Worm (Caenorhabditis elegans) whole organism, young adult: ENCODE measurements around the gene T25B9.5.

Experiments
- B0019.2 ChIP-seq: fragments of 200-800 bp; sonication (Bioruptor generic); conservative IDR thresholded peaks from 2 replicates; pipeline ENCODE4 v1.3.6; 2022; ENCODE audit warnings: missing genetic modification reagents, missing genetic modification characterization, missing compliant biosample characterization
- B0035.1 ChIP-seq: sonication (generic microtip); optimal IDR thresholded peaks from 2 replicates; lab custom pipeline; 2016; ENCODE audit warnings: missing genetic modification characterization, mild to moderate bottlenecking, missing compliant biosample characterization, missing genotype, missing genetic modification reagents
- B0336.3 ChIP-seq: fragments of 200-800 bp; sonication (Bioruptor generic); IDR thresholded peaks from 2 replicates; pipeline ENCODE4 v1.3.6; 2022; ENCODE audit warnings: missing genetic modification characterization, missing compliant biosample characterization
- D2030.7 ChIP-seq: fragments of 200-800 bp; sonication (Bioruptor generic); IDR thresholded peaks from 2 replicates; pipeline ENCODE4 v1.3.6; 2022; ENCODE audit warnings: missing genetic modification reagents, missing genetic modification characterization, missing compliant biosample characterization
- F37B4.10 ChIP-seq: fragments of 200-800 bp; sonication (Bioruptor generic); IDR thresholded peaks from 2 replicates; pipeline ENCODE4 v1.3.6; 2022; ENCODE audit warnings: missing genetic modification characterization, missing compliant biosample characterization
- F55B11.4 ChIP-seq: sonication (generic microtip); optimal IDR thresholded peaks from 2 replicates; lab custom pipeline; 2016; ENCODE audit warnings: missing compliant biosample characterization, missing genetic modification characterization, borderline replicate concordance; ENCODE audit not compliant: insufficient read depth
- F57A8.1 ChIP-seq: fragments of 200-800 bp; sonication (Bioruptor generic); optimal IDR thresholded peaks from 2 replicates; lab custom pipeline; 2018; ENCODE audit warnings: mild to moderate bottlenecking, missing genetic modification characterization, moderate library complexity, missing compliant biosample characterization
- F57C9.4 ChIP-seq: sonication (generic microtip); optimal IDR thresholded peaks from 2 replicates; lab custom pipeline; 2017; ENCODE audit warnings: mild to moderate bottlenecking, missing genetic modification characterization, missing compliant biosample characterization
- K11D2.4 ChIP-seq: fragments of 200-800 bp; sonication (Bioruptor generic); IDR thresholded peaks from 2 replicates; pipeline ENCODE4 v1.3.6; 2022; ENCODE audit warnings: missing genetic modification reagents, missing genetic modification characterization, missing compliant biosample characterization
- Y56A3A.18 ChIP-seq: fragments of 200-800 bp; sonication (Bioruptor generic); IDR thresholded peaks from 2 replicates; pipeline ENCODE4 v1.3.6; 2022; ENCODE audit warnings: missing genetic modification reagents, missing genetic modification characterization, missing compliant biosample characterization
- Y95B8A.8 ChIP-seq: fragments of 200-800 bp; sonication (Bioruptor generic); IDR thresholded peaks from 2 replicates; pipeline ENCODE4 v1.3.6; 2022; ENCODE audit warnings: missing genetic modification reagents, missing genetic modification characterization, missing compliant biosample characterization
- atf-7 ChIP-seq: sonication (generic microtip); optimal IDR thresholded peaks from 2 replicates; lab custom pipeline; 2017; ENCODE audit warnings: mild to moderate bottlenecking, missing genetic modification characterization, missing compliant biosample characterization
- athp-1 ChIP-seq: sonication (generic microtip); optimal IDR thresholded peaks from 2 replicates; lab custom pipeline; 2017; ENCODE audit warnings: mild to moderate bottlenecking, missing genetic modification characterization, missing compliant biosample characterization
- attf-5 ChIP-seq: fragments of 200-800 bp; sonication (Bioruptor generic); optimal IDR thresholded peaks from 2 replicates; lab custom pipeline; 2018; ENCODE audit warnings: mild to moderate bottlenecking, missing genetic modification characterization, missing compliant biosample characterization
- ccch-3 ChIP-seq: fragments of 200-800 bp; sonication (Bioruptor generic); optimal IDR thresholded peaks from 2 replicates; lab custom pipeline; 2018; ENCODE audit warnings: mild to moderate bottlenecking, missing genetic modification characterization, missing compliant biosample characterization
- cebp-2 ChIP-seq: fragments of 200-800 bp; sonication (Bioruptor generic); IDR thresholded peaks from 2 replicates; pipeline ENCODE4 v1.3.6; 2022; ENCODE audit warnings: missing genetic modification characterization, missing compliant biosample characterization
- ceh-100 ChIP-seq: fragments of 200-800 bp; sonication (Bioruptor generic); IDR thresholded peaks from 2 replicates; pipeline ENCODE4 v1.3.6; 2022; ENCODE audit warnings: missing genetic modification reagents, missing genetic modification characterization, missing compliant biosample characterization
- ceh-27 ChIP-seq: fragments of 200-800 bp; sonication (Bioruptor generic); optimal IDR thresholded peaks from 2 replicates; lab custom pipeline; 2018; ENCODE audit warnings: mild to moderate bottlenecking, missing genetic modification characterization, moderate library complexity, missing compliant biosample characterization
- ceh-58 ChIP-seq: fragments of 200-800 bp; sonication (Bioruptor generic); IDR thresholded peaks from 2 replicates; pipeline ENCODE4 v1.3.6; 2022; ENCODE audit warnings: missing genetic modification characterization, missing compliant biosample characterization
- chd-7 ChIP-seq: sonication (generic microtip); optimal IDR thresholded peaks from 2 replicates; lab custom pipeline; 2016; ENCODE audit warnings: mild to moderate bottlenecking, missing genetic modification characterization, moderate library complexity, missing compliant biosample characterization
- die-1 ChIP-seq: sonication (generic microtip); optimal IDR thresholded peaks from 2 replicates; lab custom pipeline; 2016; ENCODE audit warnings: missing genotype, mild to moderate bottlenecking, missing genetic modification characterization, missing compliant biosample characterization
- dox-1 ChIP-seq: fragments of 200-800 bp; sonication (Bioruptor generic); IDR thresholded peaks from 2 replicates; pipeline ENCODE4 v1.3.6; 2022; ENCODE audit warnings: missing genetic modification reagents, missing genetic modification characterization, missing compliant biosample characterization
- dpl-1 ChIP-seq: fragments of 150-350 bp; optimal IDR thresholded peaks from 2 replicates; lab custom pipeline; 2014; ENCODE audit warnings: missing biosample characterization, missing genetic modification reagents, missing genetic modification characterization
- egl-18 ChIP-seq: fragments of 200-800 bp; sonication (Bioruptor generic); IDR thresholded peaks from 2 replicates; pipeline ENCODE4 v1.3.6; 2022; ENCODE audit warnings: missing genetic modification reagents, missing genetic modification characterization, missing compliant biosample characterization
- egrh-3 ChIP-seq: fragments of 200-800 bp; sonication (Bioruptor generic); IDR thresholded peaks from 2 replicates; pipeline ENCODE4 v1.3.6; 2022; ENCODE audit warnings: missing genetic modification reagents, missing genetic modification characterization, missing compliant biosample characterization
- hmg-20 ChIP-seq: fragments of 200-800 bp; sonication (Bioruptor generic); IDR thresholded peaks from 2 replicates; pipeline ENCODE4 v1.3.6; 2022; ENCODE audit warnings: missing genetic modification reagents, missing genetic modification characterization, missing compliant biosample characterization
- lag-1 ChIP-seq: fragments of 200-800 bp; sonication (Bioruptor generic); IDR thresholded peaks from 2 replicates; pipeline ENCODE4 v1.3.6; 2022; ENCODE audit warnings: missing genetic modification reagents, missing genetic modification characterization, missing compliant biosample characterization
- let-607 ChIP-seq, 2 experiments: fragments of 200-800 bp in 1 of 2; sonication (Bioruptor generic) in 1 of 2; sonication (generic microtip) in 1 of 2; optimal IDR thresholded peaks; 2 replicates each; lab custom pipeline; 2016 to 2018; ENCODE audit warnings: mild to moderate bottlenecking in 2 of 2, missing compliant biosample characterization in 2 of 2, missing genetic modification characterization in 2 of 2, moderate library complexity in 2 of 2, missing genotype in 1 of 2
- lin-40 ChIP-seq: sonication (generic microtip); optimal IDR thresholded peaks from 2 replicates; lab custom pipeline; 2016; ENCODE audit warnings: missing genetic modification characterization, mild to moderate bottlenecking, missing compliant biosample characterization, missing genotype, missing genetic modification reagents
- lin-54 ChIP-seq: fragments of 200-800 bp; sonication (Bioruptor generic); optimal IDR thresholded peaks from 2 replicates; lab custom pipeline; 2018; ENCODE audit warnings: mild to moderate bottlenecking, missing genetic modification characterization, missing compliant biosample characterization
- lir-1 ChIP-seq: fragments of 200-800 bp; sonication (Bioruptor generic); conservative IDR thresholded peaks from 2 replicates; pipeline ENCODE4 v1.3.6; 2022; ENCODE audit warnings: missing genetic modification reagents, missing genetic modification characterization, missing compliant biosample characterization
- mxl-1 ChIP-seq: sonication (generic microtip); optimal IDR thresholded peaks from 2 replicates; lab custom pipeline; 2016; ENCODE audit warnings: missing genetic modification characterization, missing compliant biosample characterization
- nfya-1 ChIP-seq: sonication (generic microtip); optimal IDR thresholded peaks from 2 replicates; lab custom pipeline; 2017; ENCODE audit warnings: antibody characterized with exemption, missing compliant biosample characterization, missing genetic modification characterization, borderline replicate concordance; ENCODE audit not compliant: insufficient read depth
- nhr-27 ChIP-seq: fragments of 200-800 bp; sonication (Bioruptor generic); optimal IDR thresholded peaks from 2 replicates; lab custom pipeline; 2018; ENCODE audit warnings: mild to moderate bottlenecking, missing genetic modification characterization, moderate library complexity, missing compliant biosample characterization
- nhr-80 ChIP-seq: sonication (generic microtip); optimal IDR thresholded peaks from 2 replicates; lab custom pipeline; 2016; ENCODE audit warnings: missing genetic modification characterization, missing compliant biosample characterization
- nhr-90 ChIP-seq: sonication (generic microtip); optimal IDR thresholded peaks from 2 replicates; lab custom pipeline; 2016; ENCODE audit warnings: missing genotype, mild to moderate bottlenecking, missing genetic modification characterization, missing compliant biosample characterization
- pha-4 ChIP-seq: fragments of 150-350 bp; sonication (generic microtip); optimal IDR thresholded peaks from 2 replicates; lab custom pipeline; 2014; ENCODE audit warnings: missing biosample characterization, missing genetic modification reagents, missing genetic modification characterization
- rcor-1 ChIP-seq: fragments of 200-800 bp; sonication (Bioruptor generic); IDR thresholded peaks from 2 replicates; pipeline ENCODE4 v1.3.6; 2022; ENCODE audit warnings: missing genetic modification reagents, missing genetic modification characterization, missing compliant biosample characterization
- rec-8 ChIP-seq, 2 experiments: sonication (generic microtip); optimal IDR thresholded peaks; 2 replicates each; lab custom pipeline; 2016; ENCODE audit warnings: mild to moderate bottlenecking in 2 of 2, missing genetic modification characterization in 2 of 2, missing genetic modification reagents in 2 of 2, missing genotype in 2 of 2, missing biosample characterization in 1 of 2, missing compliant biosample characterization in 1 of 2, moderate library complexity in 1 of 2
- sea-2 ChIP-seq: fragments of 200-800 bp; sonication (Bioruptor generic); IDR thresholded peaks from 2 replicates; pipeline ENCODE4 v1.3.6; 2022; ENCODE audit warnings: missing genetic modification characterization, missing compliant biosample characterization
- snpc-3.4 ChIP-seq: sonication (generic microtip); optimal IDR thresholded peaks from 2 replicates; lab custom pipeline; 2017; ENCODE audit warnings: missing genetic modification characterization, mild to moderate bottlenecking, missing compliant biosample characterization, antibody characterized with exemption, moderate library complexity, missing genotype, missing genetic modification reagents
- sptf-2 ChIP-seq: fragments of 200-800 bp; sonication (Bioruptor generic); optimal IDR thresholded peaks from 2 replicates; lab custom pipeline; 2018; ENCODE audit warnings: mild to moderate bottlenecking, missing genetic modification characterization, missing compliant biosample characterization
- tbx-9 ChIP-seq: sonication (generic microtip); optimal IDR thresholded peaks from 2 replicates; lab custom pipeline; 2016; ENCODE audit warnings: borderline replicate concordance, missing genetic modification characterization, inconsistent platforms, missing compliant biosample characterization
- unc-62 ChIP-seq: fragments of 150-350 bp; optimal IDR thresholded peaks from 2 replicates; lab custom pipeline; 2014; ENCODE audit warnings: missing biosample characterization, missing genetic modification reagents, missing genetic modification characterization
- ztf-18 ChIP-seq: sonication (generic microtip); optimal IDR thresholded peaks from 2 replicates; lab custom pipeline; 2016; ENCODE audit warnings: missing genotype, mild to moderate bottlenecking, missing genetic modification characterization, missing compliant biosample characterization
- ztf-26 ChIP-seq: sonication (generic microtip); optimal IDR thresholded peaks from 2 replicates; lab custom pipeline; 2017; ENCODE audit warnings: missing genetic modification characterization, missing compliant biosample characterization

Gene T25B9.5

ce11 chrIV:10738328-10738727, 16.3 kb downstream of the T25B9.5 start, which contains the start of gene ssp-34:
Gene ssp-34, minus strand, starts transcription at chrIV:10738602.
- TF ChIP-seq F57C9.4, result no peak
- no peak for TF ChIP-seq nhr-80 (tag; lab: Kevin White, UChicago)
- TF ChIP-seq ceh-100 (GFP tag; lab: Robert Waterston, UW), result no peak
- no peak for TF ChIP-seq F57A8.1 (GFP tag; lab: Kevin White, UChicago)
- TF ChIP-seq unc-62 (GFP tag; lab: Kevin White, UChicago), result no peak
- no peak for TF ChIP-seq lin-40 (tag; lab: Kevin White, UChicago)
- TF ChIP-seq dox-1 (GFP tag; lab: Robert Waterston, UW), result no peak
- TF ChIP-seq, all 124 proteins: peak for 0

DNA sequence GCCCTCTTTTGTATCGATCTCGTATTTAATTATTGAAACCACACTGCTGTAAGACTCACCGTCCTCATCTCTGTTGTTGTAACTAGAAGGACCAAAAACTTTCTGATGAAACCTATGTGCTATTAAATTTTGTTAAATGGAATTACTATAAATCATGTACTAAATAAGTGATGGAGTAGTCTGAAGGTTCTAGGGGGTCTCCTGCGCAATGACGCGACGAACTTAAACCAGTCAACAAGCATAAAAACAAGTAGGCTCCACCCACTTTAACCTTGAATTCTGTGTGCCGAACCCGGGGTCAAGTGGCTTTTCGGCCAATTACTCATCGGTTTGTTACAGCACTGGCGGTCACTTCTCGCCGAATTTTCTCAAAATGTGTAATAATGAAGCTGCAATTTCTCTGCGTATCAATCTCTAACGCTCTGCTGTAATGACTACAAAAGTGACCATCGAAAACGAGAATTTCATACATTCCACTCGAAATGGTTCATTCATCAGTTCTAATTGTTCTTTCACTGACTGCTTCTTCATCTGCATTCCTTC, 17.5 kb downstream of the T25B9.5 start, which contains the start of gene grl-21:
Gene grl-21, plus strand, starts transcription at position 464 of the 543 bp plus-strand sequence.
- TF ChIP-seq rcor-1 (GFP tag; lab: Robert Waterston, UW), result no peak
- no peak for TF ChIP-seq D2030.7
- TF ChIP-seq unc-62 (GFP tag; lab: Kevin White, UChicago), result no peak
- TF ChIP-seq B0035.1 (tag; lab: Kevin White, UChicago), result no peak
- no peak for TF ChIP-seq ccch-3
- TF ChIP-seq cebp-2 (GFP tag; lab: Robert Waterston, UW), result no peak
- TF ChIP-seq B0336.3 (GFP tag; lab: Robert Waterston, UW), result peak; percentile 82; the same call in 1 of the 2 replicates
- no peak for TF ChIP-seq B0019.2 (GFP tag; lab: Robert Waterston, UW)
- TF ChIP-seq egrh-3 (GFP tag; lab: Robert Waterston, UW), result no peak
- TF ChIP-seq snpc-3.4 (tag; lab: Kevin White, UChicago), result no peak
- TF ChIP-seq ceh-58 (GFP tag; lab: Robert Waterston, UW), result no peak
- no peak for TF ChIP-seq dpl-1
- peak; percentile 21 for TF ChIP-seq lin-54 (GFP tag; lab: Kevin White, UChicago)
- TF ChIP-seq ceh-27 (GFP tag; lab: Kevin White, UChicago), result no peak
- no peak for TF ChIP-seq lir-1 (GFP tag; lab: Robert Waterston, UW)
- no peak for TF ChIP-seq nfya-1 (tag; lab: Kevin White, UChicago)
- TF ChIP-seq nhr-27, result no peak
- TF ChIP-seq die-1, result no peak
- TF ChIP-seq F55B11.4 (tag; lab: Kevin White, UChicago), result no peak
- no peak for TF ChIP-seq Y56A3A.18 (GFP tag; lab: Robert Waterston, UW)
- TF ChIP-seq egl-18 (GFP tag; lab: Robert Waterston, UW), result no peak
- TF ChIP-seq tbx-9 (tag; lab: Kevin White, UChicago), result no peak
- TF ChIP-seq K11D2.4, result no peak
- peak; percentile 23 for TF ChIP-seq athp-1 (tag; lab: Kevin White, UChicago)
- TF ChIP-seq mxl-1 (tag; lab: Kevin White, UChicago), result no peak
- TF ChIP-seq ztf-26 (tag; lab: Kevin White, UChicago), result no peak
- TF ChIP-seq hmg-20, result no peak
- no peak for TF ChIP-seq chd-7 (tag; lab: Kevin White, UChicago)
- no peak for TF ChIP-seq ceh-100 (GFP tag; lab: Robert Waterston, UW)
- TF ChIP-seq pha-4 (tag; lab: Kevin White, UChicago), result no peak
- no peak for TF ChIP-seq sea-2 (GFP tag; lab: Robert Waterston, UW)
- no peak for TF ChIP-seq ztf-18
- TF ChIP-seq Y95B8A.8 (GFP tag; lab: Robert Waterston, UW), result no peak
- TF ChIP-seq sptf-2 (GFP tag; lab: Kevin White, UChicago), result no peak
- no peak for TF ChIP-seq nhr-90 (tag; lab: Kevin White, UChicago)
- no peak for TF ChIP-seq rec-8 (tag; optimal IDR thresholded peaks at IDR 0.05; lab: Kevin White, UChicago)
- no peak for TF ChIP-seq let-607 (tag; optimal IDR thresholded peaks at IDR 0.05; lab: Kevin White, UChicago)
- TF ChIP-seq dox-1 (GFP tag; lab: Robert Waterston, UW), result no peak
- no peak for TF ChIP-seq F37B4.10 (GFP tag; lab: Robert Waterston, UW)
- no peak for TF ChIP-seq F57C9.4
- no peak for TF ChIP-seq atf-7 (tag; lab: Kevin White, UChicago)
- TF ChIP-seq attf-5 (GFP tag; lab: Kevin White, UChicago), result no peak
- no peak for TF ChIP-seq lag-1 (GFP tag; lab: Robert Waterston, UW)
